Worm (Caenorhabditis elegans) whole organism, late embryonic: ENCODE results near the gene orc-3.
"Not testable (repeated sequence)": the region's sequence is repeated elsewhere in the genome, so short reads cannot be mapped to it uniquely, and the experiment has no call there.

ENCODE experiments used
- C38D4.7 ChIP-seq: fragments of 200-800 bp; sonication (Bioruptor generic); optimal IDR thresholded peaks from 2 replicates; lab custom pipeline; 2018; ENCODE audit warnings: mild to moderate bottlenecking, missing genetic modification characterization, moderate library complexity, missing compliant biosample characterization
- K02D7.2 ChIP-seq: sonication (generic microtip); optimal IDR thresholded peaks from 2 replicates; lab custom pipeline; 2017; ENCODE audit warnings: mild to moderate bottlenecking, missing genetic modification characterization, missing compliant biosample characterization
- Y22D7AL.16 ChIP-seq: sonication (generic microtip); optimal IDR thresholded peaks from 2 replicates; lab custom pipeline; 2016; ENCODE audit warnings: missing genetic modification characterization, missing compliant biosample characterization
- ahr-1 ChIP-seq: sonication (generic microtip); optimal IDR thresholded peaks from 2 replicates; lab custom pipeline; 2016; ENCODE audit warnings: missing genetic modification characterization, missing compliant biosample characterization
- ceh-14 ChIP-seq: sonication (generic microtip); optimal IDR thresholded peaks from 2 replicates; lab custom pipeline; 2016; ENCODE audit warnings: missing genotype, missing genetic modification characterization, missing compliant biosample characterization
- ceh-18 ChIP-seq: sonication (generic microtip); optimal IDR thresholded peaks from 2 replicates; lab custom pipeline; 2016; ENCODE audit warnings: missing genetic modification characterization, missing compliant biosample characterization
- ceh-2 ChIP-seq: sonication (generic microtip); optimal IDR thresholded peaks from 2 replicates; lab custom pipeline; 2016; ENCODE audit warnings: missing genotype, missing genetic modification characterization, missing compliant biosample characterization
- ceh-24 ChIP-seq: sonication (generic microtip); optimal IDR thresholded peaks from 2 replicates; lab custom pipeline; 2016; ENCODE audit warnings: mild to moderate bottlenecking, missing genetic modification characterization, missing compliant biosample characterization
- ceh-45 ChIP-seq: fragments of 200-800 bp; sonication (Bioruptor generic); IDR thresholded peaks from 2 replicates; pipeline ENCODE4 v1.3.6; 2022; ENCODE audit warnings: missing genetic modification reagents, missing genetic modification characterization, missing compliant biosample characterization
- ceh-48 ChIP-seq: sonication (generic microtip); optimal IDR thresholded peaks from 2 replicates; lab custom pipeline; 2016; ENCODE audit warnings: missing genetic modification characterization, inconsistent platforms, missing compliant biosample characterization
- ceh-9 ChIP-seq: sonication (generic microtip); optimal IDR thresholded peaks from 2 replicates; lab custom pipeline; 2016; ENCODE audit warnings: mild to moderate bottlenecking, missing genetic modification characterization, inconsistent platforms, missing compliant biosample characterization
- dmd-4 ChIP-seq: sonication (generic microtip); optimal IDR thresholded peaks from 2 replicates; lab custom pipeline; 2016; ENCODE audit warnings: borderline replicate concordance, missing genetic modification characterization, missing compliant biosample characterization
- dve-1 ChIP-seq: sonication (generic microtip); optimal IDR thresholded peaks from 2 replicates; lab custom pipeline; 2017; ENCODE audit warnings: antibody characterized with exemption, mild to moderate bottlenecking, missing genetic modification characterization, missing compliant biosample characterization
- elt-2 ChIP-seq: sonication (generic microtip); optimal IDR thresholded peaks from 2 replicates; lab custom pipeline; 2016; ENCODE audit warnings: missing genetic modification reagents, missing genetic modification characterization, missing compliant biosample characterization
- ets-4 ChIP-seq: sonication (generic microtip); optimal IDR thresholded peaks from 2 replicates; lab custom pipeline; 2016; ENCODE audit warnings: missing genetic modification characterization, missing compliant biosample characterization
- fax-1 ChIP-seq: sonication (generic microtip); optimal IDR thresholded peaks from 2 replicates; lab custom pipeline; 2016; ENCODE audit warnings: missing genotype, missing genetic modification characterization, missing compliant biosample characterization
- fkh-10 ChIP-seq: fragments of 150-350 bp; optimal IDR thresholded peaks from 2 replicates; lab custom pipeline; 2014; ENCODE audit warnings: missing biosample characterization, missing genetic modification reagents, missing genetic modification characterization
- hlh-13 ChIP-seq: fragments of 200-800 bp; sonication (Bioruptor generic); optimal IDR thresholded peaks from 2 replicates; lab custom pipeline; 2018; ENCODE audit warnings: mild to moderate bottlenecking, missing genetic modification characterization, missing compliant biosample characterization
- lim-6 ChIP-seq: sonication (generic microtip); optimal IDR thresholded peaks from 2 replicates; lab custom pipeline; 2016; ENCODE audit warnings: missing genetic modification characterization, missing compliant biosample characterization
- lin-11 ChIP-seq: fragments of 200-800 bp; sonication (Bioruptor generic); optimal IDR thresholded peaks from 2 replicates; lab custom pipeline; 2018; ENCODE audit warnings: mild to moderate bottlenecking, missing genetic modification characterization, missing compliant biosample characterization
- madf-2 ChIP-seq: sonication (generic microtip); optimal IDR thresholded peaks from 2 replicates; lab custom pipeline; 2017; ENCODE audit warnings: missing genetic modification characterization, missing compliant biosample characterization
- nfya-1 ChIP-seq: sonication (generic microtip); optimal IDR thresholded peaks from 2 replicates; lab custom pipeline; 2017; ENCODE audit warnings: missing genetic modification characterization, mild to moderate bottlenecking, missing compliant biosample characterization, antibody characterized with exemption, moderate library complexity
- nhr-232 ChIP-seq: sonication (generic microtip); optimal IDR thresholded peaks from 2 replicates; lab custom pipeline; 2016; ENCODE audit warnings: missing genetic modification characterization, missing compliant biosample characterization
- pax-1 ChIP-seq: fragments of 150-350 bp; optimal IDR thresholded peaks from 2 replicates; lab custom pipeline; 2014; ENCODE audit warnings: missing biosample characterization, missing genetic modification characterization
- pha-2 ChIP-seq: sonication (generic microtip); optimal IDR thresholded peaks from 2 replicates; lab custom pipeline; 2017; ENCODE audit warnings: mild to moderate bottlenecking, missing genetic modification characterization, missing compliant biosample characterization
- pha-4 ChIP-seq: fragments of 150-350 bp; optimal IDR thresholded peaks from 2 replicates; lab custom pipeline; 2018; ENCODE audit warnings: missing biosample characterization, missing genetic modification reagents, missing genetic modification characterization
- ref-2 ChIP-seq: sonication (generic microtip); optimal IDR thresholded peaks from 2 replicates; lab custom pipeline; 2016; ENCODE audit warnings: missing genetic modification characterization, missing compliant biosample characterization
- rnt-1 ChIP-seq: sonication (generic microtip); optimal IDR thresholded peaks from 2 replicates; lab custom pipeline; 2016; ENCODE audit warnings: missing genetic modification characterization, missing compliant biosample characterization
- sdc-2 ChIP-seq: sonication (generic microtip); optimal IDR thresholded peaks from 2 replicates; lab custom pipeline; 2016; ENCODE audit warnings: missing genotype, missing genetic modification characterization, missing compliant biosample characterization
- sox-2 ChIP-seq: fragments of 200-800 bp; sonication (Bioruptor generic); IDR thresholded peaks from 2 replicates; pipeline ENCODE4 v1.3.6; 2022; ENCODE audit warnings: missing genetic modification reagents, missing genetic modification characterization, missing compliant biosample characterization
- unc-42 ChIP-seq: sonication (generic microtip); optimal IDR thresholded peaks from 2 replicates; lab custom pipeline; 2016; ENCODE audit warnings: missing genotype, missing genetic modification characterization, missing compliant biosample characterization

orc-3 gene

DNA sequence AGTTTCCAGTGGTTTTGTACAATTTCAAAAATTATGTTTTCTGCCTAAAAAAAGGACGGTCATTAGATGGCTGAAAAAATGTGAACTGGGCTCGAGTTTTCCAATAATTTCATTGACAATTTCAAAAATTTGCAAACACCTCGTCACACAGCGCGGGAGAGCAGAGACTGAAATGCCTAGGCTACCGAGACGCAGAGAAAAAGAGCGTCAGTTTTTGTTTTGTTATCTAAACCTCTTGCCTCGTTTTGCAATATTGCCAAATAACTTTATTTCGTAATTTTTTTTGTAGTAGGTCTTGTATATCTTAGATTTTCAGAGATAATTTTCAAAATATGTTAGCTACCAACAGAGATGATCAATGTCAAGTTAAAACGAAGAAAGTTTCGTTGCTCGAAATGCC is 35.3 kb downstream of the orc-3 start, which contains the start of gene fbxa-63:
TSS of gene fbxa-63 (plus strand) at position 310 of the 400 bp plus-strand sequence.
- TF ChIP-seq nfya-1 (tag; lab: Kevin White, UChicago) = peak; percentile 30
- no peak for TF ChIP-seq madf-2 (tag; lab: Kevin White, UChicago)

DNA sequence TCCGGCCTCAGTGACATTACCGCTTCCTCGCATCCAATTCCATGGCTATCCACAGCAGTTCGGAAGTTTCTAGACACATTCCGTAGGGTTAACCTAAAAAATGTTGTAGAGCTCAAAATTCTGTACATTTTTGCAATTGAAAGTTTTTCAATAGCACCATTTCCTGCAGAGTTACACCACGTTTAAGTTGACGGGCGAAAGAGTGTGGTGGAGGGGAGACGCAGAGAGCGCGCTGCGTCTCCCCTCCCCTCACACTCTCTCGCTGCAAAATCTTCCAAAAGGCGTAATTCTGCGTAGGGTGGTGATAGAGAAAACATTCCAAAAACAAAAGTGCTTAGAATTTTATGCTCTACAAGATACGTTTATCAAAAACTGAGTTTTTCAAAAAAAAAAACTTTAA is 40.4 kb downstream of the orc-3 start:
- TF ChIP-seq lim-6 (tag; lab: Kevin White, UChicago) (no peak), madf-2 (tag; lab: Kevin White, UChicago) (no peak), fax-1 (no peak), pha-2 (tag; lab: Kevin White, UChicago) (no peak), ceh-14 (tag; lab: Kevin White, UChicago) (no peak), nfya-1 (tag; lab: Kevin White, UChicago) (no peak), lin-11 (tag; lab: Kevin White, UChicago) (no peak), nhr-232 (no peak), ceh-9 (tag; lab: Kevin White, UChicago) (no peak), ceh-24 (tag; lab: Kevin White, UChicago) (no peak), hlh-13 (GFP tag; lab: Kevin White, UChicago) (no peak), ref-2 (tag; lab: Kevin White, UChicago) (no peak), pax-1 (no peak), ets-4 (tag; lab: Kevin White, UChicago) (no peak), C38D4.7 (no peak), fkh-10 (GFP tag; lab: Kevin White, UChicago) (no peak), K02D7.2 (tag; lab: Kevin White, UChicago) (no peak), sdc-2 (tag; lab: Kevin White, UChicago) (no peak)

DNA sequence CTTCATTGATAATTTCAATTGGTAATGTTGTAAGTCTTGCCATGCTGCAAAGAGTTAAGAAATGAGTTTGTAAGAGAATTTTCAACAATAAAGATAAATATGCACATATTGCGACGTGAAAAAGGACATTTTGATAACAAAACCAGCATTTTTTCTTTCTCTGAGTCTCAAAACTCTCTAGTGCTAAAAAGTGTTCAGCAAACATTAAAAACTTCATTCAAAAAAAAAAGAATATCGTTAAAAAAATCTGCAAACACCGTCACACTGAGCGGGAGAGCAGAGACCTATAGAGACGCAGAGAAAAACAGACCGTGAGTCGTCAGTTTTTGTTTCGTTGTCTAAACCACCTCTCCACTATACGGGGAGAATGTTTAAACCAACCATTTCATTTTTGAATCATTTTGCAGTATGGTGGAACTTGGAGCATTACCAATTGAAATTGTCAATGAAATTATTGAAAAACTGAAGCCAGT is 41.2 kb downstream of the orc-3 start, which contains the start of the genes fbxa-76 and fbxa-77:
TSS of gene fbxa-76 (minus strand) at position 51 of the 473 bp plus-strand sequence.
TSS of gene fbxa-77 (plus strand) at position 365 of the 473 bp plus-strand sequence.
- TF ChIP-seq pha-4 (no peak), ceh-24 (tag; lab: Kevin White, UChicago) (no peak), dve-1 (no peak), ceh-18 (tag; lab: Kevin White, UChicago) (no peak), unc-42 (tag; lab: Kevin White, UChicago) (no peak), dmd-4 (tag; lab: Kevin White, UChicago) (no peak), ceh-48 (tag; lab: Kevin White, UChicago) (no peak), sox-2 (GFP tag; lab: Robert Waterston, UW) (no peak), ahr-1 (tag; lab: Kevin White, UChicago) (no peak), ceh-2 (tag; lab: Kevin White, UChicago) (no peak)

DNA sequence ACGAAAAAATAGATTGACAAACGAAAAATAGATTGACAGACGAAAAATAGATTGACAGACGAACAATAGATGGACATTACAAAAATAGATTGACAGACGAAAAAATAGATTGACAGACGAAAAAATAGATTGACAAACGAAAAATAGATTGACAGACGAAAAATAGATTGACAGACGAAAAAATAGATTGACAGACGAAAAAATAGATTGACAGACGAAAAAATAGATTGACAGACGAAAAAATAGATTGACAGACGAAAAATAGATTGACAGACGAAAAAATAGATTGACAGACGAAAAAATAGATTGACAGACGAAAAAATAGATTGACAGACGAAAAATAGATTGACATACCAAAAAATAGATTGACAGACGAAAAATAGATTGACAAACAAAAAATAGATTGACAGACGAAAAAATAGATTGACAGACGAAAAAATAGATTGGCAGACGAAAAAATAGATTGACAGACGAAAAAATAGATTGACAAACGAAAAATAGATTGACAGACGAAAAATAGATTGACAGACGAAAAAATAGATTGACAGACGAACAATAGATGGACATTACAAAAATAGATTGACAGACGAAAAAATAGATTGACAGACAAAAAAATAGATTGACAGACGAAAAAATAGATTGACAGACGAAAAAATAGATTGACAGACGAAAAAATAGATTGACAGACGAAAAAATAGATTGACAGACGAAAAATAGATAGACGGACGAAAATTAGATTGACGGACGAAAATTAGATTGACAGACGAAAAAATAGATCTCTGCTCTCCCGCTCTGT is 44.7 kb downstream of the orc-3 start:
- TF ChIP-seq ceh-45 (GFP tag; lab: Robert Waterston, UW) = peak; percentile 69; the same call in 1 of the 2 replicates

DNA sequence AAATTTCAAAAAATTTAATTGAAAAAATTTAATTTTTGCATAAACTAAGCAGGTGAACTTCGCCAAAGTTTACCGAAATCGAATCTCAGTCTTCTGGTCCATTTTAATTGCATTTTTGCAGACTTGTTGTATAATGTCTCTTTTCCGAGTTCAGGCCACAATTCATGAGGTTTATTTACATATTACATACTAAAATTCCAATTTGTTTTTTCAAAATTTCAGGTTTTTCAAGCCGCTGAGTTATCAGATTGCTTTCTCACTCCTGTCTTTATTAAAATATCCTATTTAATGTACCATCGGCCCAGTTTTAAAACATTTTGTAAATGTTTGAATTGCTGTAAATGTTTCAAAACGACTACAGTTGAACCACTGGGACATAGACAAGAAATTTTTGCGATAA is 48.6 kb downstream of the orc-3 start, which contains the start of gene fbxa-208:
TSS of gene fbxa-208 (plus strand) at position 301 of the 400 bp plus-strand sequence.
- not testable (repeated sequence) for TF ChIP-seq ceh-2 (tag; lab: Kevin White, UChicago); Y22D7AL.16; elt-2
- TF ChIP-seq, all 69 proteins: peak for 0; not testable (repeated sequence) for 69

DNA sequence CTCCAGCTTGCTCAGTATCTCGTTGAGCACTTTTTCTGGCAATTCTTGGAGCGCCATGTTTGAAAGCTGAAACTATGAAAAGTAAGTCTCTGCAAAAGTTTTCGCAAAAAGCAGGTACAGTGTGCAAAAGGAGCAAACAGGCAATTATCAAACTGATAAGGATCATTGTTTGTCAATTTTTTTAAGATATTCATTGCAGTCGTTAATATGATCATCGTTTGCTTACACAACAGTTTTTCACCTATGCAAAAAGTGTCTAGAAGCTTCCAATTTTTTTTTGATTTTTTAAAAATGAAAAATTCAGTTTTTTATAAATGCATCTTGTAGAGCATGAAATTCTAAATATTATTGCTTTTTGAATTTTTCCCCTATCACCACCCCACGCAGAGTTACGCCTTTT is 50.4 kb downstream of the orc-3 start, which contains the start of gene fbxa-78:
TSS of gene fbxa-78 (minus strand) at position 101 of the 400 bp plus-strand sequence.
- TF ChIP-seq ref-2 (tag; lab: Kevin White, UChicago); ceh-45 (GFP tag; lab: Robert Waterston, UW); rnt-1: not testable (repeated sequence)
